Fruit fly (Drosophila melanogaster): ENCODE results near the gene Nup93-1.

Nup93-1 gene

DNA sequence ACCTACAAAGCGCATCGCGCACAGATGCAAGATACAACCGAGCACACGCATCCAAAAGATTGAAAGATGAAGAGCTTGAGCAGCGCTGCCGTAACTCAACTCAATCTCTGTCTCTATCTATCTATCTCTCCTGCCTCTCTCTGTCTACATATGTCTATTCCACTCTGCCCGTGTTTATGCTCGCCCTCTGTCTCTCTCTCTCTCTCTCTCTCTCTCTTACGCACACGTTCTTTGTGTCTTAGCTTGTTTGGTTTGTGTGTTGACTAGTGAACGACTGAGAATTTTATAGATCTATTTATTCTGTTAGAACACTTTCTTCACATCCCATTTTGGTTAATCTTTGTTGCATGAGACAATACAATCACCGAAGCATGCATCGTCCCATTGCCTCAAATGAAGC lies 17.1 kb upstream of the Nup93-1 start:
- TF ChIP-seq CG17801 (GFP tag; optimal IDR thresholded peaks at IDR 0.05; ENCODE audit: partially characterized antibody) = no peak

DNA sequence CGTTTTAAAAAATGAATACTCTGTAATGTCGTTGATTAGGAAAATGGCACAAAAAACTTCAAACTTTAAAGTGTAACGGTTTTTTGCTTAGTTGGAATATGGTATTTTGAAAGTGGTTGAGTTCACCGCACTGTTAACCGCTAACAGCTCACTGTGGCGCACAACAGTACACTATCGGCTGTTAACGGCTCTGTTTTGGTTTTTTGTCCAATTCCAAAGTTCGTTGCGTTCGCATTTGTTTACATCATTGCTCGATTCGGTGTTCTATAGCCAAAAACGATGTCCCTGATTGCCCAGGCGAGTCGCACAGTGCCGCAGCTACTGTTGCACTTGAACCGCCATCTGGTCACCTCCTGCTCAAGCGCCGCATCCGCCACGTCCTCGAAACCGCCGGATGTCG lies 11.1 kb upstream of the Nup93-1 start, which contains the start of gene CG11095:
TSS of gene CG11095 (plus strand) at position 205 of the 400 bp plus-strand sequence.
- TF ChIP-seq CG17801 (GFP tag; optimal IDR thresholded peaks at IDR 0.05; ENCODE audit: partially characterized antibody) = no peak

DNA sequence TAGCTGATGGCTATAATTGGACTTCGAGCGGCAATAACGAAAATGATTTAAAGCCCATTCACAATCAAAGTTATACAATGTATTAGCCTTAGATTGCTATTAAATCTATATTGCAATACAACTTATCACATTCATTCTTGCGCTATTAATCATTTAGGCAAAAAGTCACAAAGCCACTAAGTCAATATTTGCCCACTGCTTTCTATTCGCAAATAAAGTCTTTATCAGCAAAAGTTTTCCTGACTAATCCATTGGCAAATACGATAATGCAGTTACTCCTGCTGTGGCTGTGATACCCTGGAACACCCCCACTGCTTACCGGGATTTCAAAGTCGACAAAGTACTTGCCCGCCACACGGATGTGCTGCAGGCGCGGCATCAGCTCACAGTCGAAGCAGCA lies 8.6 kb upstream of the Nup93-1 start:
- TF ChIP-seq CG17801 (GFP tag; optimal IDR thresholded peaks at IDR 0.05; ENCODE audit: partially characterized antibody) = peak; percentile 29

DNA sequence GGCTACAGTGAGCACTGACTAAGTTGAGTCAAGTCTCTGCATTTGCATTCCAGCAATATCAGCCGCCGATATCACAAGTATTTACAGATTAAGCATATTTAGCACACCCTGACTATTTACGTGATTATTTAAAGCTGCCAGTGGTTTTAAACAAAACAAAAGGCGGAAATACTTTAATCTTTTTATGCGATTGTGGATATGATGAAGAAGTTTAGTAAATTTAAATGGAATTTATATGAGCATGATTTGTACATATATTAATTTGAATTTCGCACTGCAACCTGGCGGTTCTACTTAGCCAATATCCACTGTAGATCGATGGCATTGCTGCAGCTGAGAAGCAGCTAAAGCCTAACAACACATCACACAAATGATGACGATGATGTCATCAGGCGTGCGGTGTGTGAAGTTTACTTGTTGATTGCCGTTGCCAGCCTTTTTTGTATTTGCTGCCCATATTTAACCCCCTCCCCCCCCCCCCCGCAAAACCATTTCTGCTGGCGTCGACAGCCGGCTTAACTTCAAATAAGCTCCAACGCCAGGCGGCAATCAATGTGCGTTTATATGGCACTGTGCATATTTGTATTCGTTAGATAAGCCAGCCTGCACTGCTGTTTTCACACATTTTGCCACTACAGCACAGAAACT lies 7.0 kb upstream of the Nup93-1 start:
- peak; percentile 28 for TF ChIP-seq CG17801 (GFP tag; optimal IDR thresholded peaks at IDR 0.05; ENCODE audit: partially characterized antibody)

DNA sequence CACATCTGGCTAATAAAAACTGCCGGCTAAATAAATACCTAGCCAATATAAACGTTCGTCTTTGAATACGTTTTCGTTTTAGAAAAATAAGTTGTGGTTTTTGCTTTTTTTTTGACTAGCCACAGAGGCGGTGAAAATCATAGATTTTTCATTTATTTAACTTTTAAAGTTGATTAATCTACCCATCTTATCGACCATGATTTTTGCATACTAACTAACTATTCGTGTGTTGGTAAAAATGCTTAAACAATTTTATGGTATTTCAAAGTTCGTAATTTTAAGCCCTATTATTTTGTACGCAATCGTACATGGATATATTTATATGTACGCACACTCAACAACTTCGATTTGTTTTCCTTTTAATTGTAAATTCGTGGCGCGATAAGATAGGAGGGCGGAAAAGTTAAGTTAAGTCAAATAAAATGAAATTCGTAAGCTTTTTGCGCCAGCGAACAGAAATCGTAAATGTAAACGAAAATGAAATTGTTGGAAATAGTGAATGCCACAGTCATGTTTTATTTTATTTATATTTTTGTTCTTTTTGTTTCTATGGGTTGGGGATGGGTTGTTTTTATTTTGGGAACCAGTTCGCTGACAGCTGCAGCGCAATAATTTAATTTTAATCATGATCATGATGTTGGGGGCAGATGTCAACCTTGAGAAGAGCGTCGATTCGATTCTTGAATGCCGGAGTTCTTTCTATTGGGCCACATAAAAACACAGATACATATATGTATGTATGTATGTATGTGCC lies 5.0 kb upstream of the Nup93-1 start:
- peak; percentile 84 for TF ChIP-seq CG17801 (GFP tag; optimal IDR thresholded peaks at IDR 0.05; ENCODE audit: partially characterized antibody)

DNA sequence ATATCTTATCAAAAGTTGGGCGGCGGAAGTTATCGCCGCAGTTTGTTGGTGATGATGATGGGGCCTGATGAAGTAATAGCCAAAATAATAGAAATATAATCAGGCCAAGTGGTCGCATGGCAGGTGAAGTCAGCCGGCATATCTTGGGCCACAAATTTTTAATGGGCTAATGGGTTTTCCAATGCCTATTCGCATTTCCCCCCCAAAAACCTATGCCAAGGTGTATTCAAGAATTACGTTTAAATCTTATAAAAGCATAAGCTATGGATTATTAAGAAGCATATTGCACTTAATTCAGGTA lies 4.5 kb upstream of the Nup93-1 start:
- TF ChIP-seq CG17801 (GFP tag; optimal IDR thresholded peaks at IDR 0.05; ENCODE audit: partially characterized antibody) = no peak

DNA sequence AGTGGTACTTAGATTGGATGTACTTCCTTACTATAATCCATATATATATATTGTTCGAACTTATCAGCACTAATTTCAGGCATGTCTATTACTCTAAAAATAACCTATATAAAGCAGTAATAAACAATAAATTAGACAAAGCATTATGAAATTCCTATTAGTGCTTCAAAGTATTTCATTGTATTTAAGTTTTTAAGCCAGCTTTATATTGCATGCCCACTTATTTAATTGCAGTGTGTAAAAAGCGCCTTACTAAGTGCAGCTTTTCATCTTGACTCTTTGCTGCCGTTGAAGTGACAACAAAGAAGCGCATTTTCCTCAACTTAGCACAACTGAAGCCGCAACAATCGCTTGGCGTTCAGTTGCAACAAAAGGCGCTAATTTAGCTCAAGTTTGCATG lies 3.8 kb upstream of the Nup93-1 start:
- no peak for TF ChIP-seq CG17801 (GFP tag; optimal IDR thresholded peaks at IDR 0.05; ENCODE audit: partially characterized antibody)

DNA sequence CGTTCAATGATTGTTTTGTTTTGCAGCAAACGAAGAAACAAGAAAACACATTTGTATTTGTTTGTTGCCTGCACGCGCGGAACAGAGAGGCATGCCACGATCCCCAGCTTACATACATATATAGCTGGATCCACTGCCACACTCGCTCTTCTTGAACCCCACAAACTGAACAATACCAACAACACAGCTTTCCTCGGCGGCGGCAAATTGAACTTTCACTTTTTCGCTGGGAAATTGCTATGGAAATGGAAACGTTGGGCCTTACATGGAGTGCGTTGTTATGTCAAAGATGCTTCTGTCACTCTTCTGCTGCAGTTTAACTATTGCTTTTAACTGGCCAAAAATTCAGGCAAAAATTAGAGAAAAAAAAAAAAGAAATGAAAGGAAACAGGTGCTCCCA lies 2.9 kb upstream of the Nup93-1 start:
- no peak for TF ChIP-seq CG17801 (GFP tag; optimal IDR thresholded peaks at IDR 0.05; ENCODE audit: partially characterized antibody)

DNA sequence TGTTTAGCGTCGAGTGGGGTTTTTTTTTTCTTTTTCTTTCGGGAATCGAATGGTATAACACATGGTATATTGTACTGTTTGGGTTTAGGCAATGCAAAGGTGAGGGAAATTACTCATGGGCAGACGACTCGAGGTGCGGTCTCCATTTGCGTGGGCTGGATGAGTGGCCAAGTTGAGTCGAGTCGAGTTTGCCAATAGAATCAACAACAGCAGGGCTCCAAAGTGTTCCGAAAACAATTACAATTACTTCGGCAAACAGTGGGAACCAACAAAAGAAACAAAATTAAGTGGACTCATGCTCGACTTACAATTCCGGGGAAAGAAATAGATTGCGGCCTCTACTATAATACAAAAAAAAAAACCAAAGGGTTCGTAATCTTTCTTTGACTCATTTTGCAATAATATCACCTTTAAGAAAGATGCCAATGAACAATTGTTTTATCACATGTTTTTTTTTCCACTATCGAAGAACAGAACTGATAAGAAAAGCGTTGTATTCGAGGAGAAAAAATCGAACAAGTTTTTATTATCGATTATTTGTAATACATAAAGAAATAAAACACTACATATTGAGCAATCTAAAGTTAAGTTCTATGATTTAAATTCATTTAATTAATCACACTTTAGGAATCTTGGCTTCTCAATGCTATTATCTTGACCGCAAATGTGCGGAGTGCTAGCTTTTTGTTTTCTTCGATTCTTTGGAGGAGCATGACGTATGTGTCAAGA lies 2.2 kb upstream of the Nup93-1 start:
- TF ChIP-seq CG17801 (GFP tag; optimal IDR thresholded peaks at IDR 0.05; ENCODE audit: partially characterized antibody) = no peak

DNA sequence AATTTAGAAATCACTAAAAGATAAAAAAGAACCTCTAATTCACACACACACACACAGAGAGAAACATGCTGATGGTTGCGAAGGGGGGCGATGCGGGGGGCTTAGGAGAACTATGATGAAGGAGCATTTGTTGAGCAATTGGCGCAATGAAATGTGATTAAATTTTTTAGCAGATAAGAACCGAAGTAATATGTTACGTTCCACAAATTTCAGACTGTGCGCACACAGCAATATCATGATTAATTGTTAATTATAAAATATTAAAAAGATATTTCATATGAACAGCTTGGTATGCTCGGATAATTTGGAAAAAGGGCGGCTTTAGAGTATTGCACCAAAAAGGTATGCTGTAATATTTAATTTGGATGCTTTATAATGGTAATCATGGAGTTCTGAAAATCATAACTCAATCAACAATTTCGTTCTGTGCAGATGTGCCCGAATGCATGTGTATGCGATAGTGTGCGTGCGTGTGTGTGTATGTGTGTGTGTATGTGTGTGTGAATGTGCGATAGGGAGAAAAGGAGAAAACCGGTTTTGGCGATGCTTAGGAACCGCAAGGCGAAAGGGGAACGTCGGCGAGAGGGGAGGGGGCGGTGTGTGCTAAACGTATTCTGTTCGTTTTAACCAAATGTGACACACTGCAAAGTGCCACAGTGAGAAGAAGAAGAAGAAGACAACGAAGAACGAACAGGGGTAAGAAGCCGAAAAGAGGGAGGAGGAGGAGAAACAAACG lies 1.4 kb upstream of the Nup93-1 start:
- TF ChIP-seq CG17801 (GFP tag; optimal IDR thresholded peaks at IDR 0.05; ENCODE audit: partially characterized antibody) = no peak

DNA sequence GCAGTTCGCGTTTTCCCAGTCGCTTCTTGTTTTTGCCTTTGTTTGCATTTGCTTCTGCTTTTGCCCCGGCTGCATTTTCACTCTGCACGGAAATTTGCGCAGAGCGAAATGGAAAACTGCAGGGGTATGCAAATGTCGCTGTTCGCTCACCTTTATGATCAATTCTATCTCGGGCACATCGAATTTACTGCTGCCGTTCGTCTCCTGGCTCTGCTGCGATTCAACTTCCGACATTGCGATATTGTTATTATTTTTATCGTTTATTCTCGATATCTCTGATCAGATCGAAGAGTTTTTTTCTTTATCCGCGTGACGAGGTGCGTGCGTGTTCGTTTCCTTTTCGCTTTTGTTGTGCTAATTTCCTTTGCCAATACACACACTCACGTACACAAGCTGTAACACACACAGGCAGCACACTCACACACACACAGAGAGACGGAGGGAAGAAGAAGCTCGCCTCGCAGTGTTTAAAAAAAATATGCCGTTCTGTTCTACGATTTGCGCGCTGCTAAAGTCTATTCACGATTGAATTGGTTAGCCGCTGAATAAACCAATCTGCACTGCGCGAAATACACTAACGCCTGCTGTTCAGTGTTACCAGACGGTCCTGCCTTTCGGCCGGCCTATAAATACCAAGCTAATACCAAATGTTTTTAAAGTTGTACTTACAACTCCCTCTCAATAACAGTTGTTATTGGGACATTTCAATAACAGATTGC lies 692 bp upstream of the Nup93-1 start, which contains the start of gene Clic:
TSS of gene Clic (minus strand) at position 533 of the 719 bp plus-strand sequence.
- TF ChIP-seq CG17801 (GFP tag; optimal IDR thresholded peaks at IDR 0.05; ENCODE audit: partially characterized antibody) = peak; percentile 44

DNA sequence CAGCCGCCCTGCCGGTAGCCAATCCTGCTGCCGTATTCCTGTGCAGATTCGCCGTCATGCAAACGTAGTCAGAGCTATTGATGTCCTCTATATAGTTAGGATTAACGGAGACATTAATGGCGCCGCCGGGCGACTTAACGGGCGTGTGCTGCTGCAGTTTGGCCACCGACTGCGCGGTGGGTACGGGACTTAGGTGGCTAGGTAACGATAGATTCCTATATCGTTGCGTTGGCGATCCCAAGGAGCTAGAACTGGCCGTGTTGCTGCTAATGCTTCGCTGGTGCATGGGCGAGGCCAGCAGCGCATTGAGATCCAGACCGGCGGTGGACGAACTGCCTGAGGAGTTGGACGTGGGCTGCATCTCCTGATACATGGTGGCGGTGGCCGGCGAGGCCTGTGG lies 6.2 kb downstream of the Nup93-1 start:
- no peak for TF ChIP-seq CG17801 (GFP tag; optimal IDR thresholded peaks at IDR 0.05; ENCODE audit: partially characterized antibody)

DNA sequence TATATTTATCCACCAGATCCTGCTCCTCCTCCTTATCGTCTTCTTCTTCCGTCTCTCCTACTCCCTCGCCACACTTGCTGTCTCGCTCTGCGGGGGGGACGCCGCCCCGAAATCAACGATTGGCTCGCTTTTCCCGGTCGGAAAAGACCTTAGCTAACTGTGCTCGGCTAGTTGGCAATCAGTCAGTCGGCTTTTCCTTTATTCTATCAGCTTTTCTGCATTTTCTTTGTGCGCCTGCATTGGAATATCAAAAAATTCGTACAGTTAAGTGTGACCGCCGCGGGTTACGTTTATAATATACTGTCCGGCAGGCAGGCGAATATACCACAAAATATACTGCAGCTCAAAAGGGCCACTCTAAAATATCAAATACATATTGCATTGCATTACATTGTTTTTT lies 7.4 kb downstream of the Nup93-1 start, which contains the start of gene jub:
TSS of gene jub (minus strand) at position 289 of the 400 bp plus-strand sequence.
- TF ChIP-seq CG17801 (GFP tag; optimal IDR thresholded peaks at IDR 0.05; ENCODE audit: partially characterized antibody) = peak; percentile 30

DNA sequence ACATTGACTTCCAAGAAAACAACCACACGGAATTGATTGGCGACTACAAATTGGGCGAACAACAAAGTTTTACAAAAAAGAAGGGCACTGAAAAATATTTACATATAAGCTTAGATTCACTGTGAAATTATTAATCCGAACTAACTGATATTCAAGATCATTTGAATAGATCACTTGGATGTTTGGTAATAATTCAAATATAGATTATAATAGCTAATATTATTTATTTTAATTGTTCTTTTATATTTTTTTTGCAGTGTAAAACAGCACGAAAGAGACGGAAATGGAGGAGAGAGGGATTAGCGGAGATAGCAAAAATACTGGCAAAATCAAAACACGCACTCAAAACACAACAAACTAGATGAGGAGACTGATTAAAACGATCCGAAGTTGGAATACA lies 15.6 kb downstream of the Nup93-1 start:
- peak; percentile 75 for TF ChIP-seq CG17801 (GFP tag; optimal IDR thresholded peaks at IDR 0.05; ENCODE audit: partially characterized antibody)

DNA sequence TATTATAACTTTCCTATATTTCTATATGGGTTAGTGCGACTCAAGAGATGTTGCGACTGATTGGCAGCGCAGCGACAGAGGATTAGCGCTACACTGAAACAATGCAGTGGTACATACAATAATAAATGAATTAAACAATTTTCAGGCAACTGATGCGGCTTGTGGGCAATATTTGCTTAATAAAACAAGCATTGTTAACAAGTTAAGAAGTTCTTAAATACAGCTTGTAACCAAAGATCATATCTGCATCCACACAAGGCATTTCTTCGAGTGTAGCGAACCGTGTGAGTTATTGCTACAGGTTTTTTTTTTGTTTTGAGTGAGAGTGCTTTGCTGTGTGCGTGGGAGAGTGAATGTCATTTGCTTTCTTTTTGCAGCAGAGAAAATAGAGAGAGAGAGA lies 16.3 kb downstream of the Nup93-1 start:
- TF ChIP-seq CG17801 (GFP tag; optimal IDR thresholded peaks at IDR 0.05; ENCODE audit: partially characterized antibody) = peak; percentile 70

Measured in ovary, adult (tissue).